Fruit fly (Drosophila melanogaster): ENCODE measurements around the gene CG1307.

Gene CG1307

DNA sequence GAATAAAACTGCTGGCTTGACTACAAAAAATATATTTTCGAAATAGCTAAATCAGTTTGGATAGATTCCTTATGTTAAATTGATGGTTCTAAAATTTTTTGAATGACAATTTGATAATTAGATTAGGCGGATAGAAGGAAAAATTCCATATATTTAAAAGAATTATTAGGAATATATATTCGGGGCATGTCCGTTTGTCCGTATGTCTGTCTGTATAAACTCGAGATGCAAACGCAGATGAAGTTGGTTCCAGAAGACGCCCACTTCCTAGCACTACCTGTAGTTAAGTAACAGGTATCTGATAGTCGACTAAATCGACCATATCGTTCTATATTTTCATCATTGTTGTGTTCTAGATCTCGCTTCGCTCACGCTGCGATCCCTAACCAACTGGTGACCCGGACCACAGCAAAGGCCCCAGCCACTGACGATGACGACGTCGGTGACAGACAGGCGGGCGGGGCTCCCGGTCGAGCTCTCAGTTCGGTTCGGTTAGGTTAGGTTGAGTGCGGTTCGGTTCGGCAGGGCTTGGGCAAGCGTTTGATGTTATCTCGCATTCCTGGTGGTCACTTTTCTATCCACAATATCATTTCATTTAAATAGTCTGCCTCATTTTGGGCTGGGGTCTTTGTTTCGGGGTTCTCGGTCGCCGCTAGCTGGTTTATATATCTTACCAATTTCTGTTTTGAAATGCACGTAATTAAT is 15.2 kb upstream of the CG1307 start:
- no peak for TF ChIP-seq sage (GFP tag; optimal IDR thresholded peaks at IDR 0.05)
- TF ChIP-seq Abd-B (GFP tag; optimal IDR thresholded peaks at IDR 0.05): no peak
- no peak for TF ChIP-seq sv (GFP tag; optimal IDR thresholded peaks at IDR 0.05)
- no peak for TF ChIP-seq Myc (optimal IDR thresholded peaks at IDR 0.05)
- TF ChIP-seq dsf (GFP tag; optimal IDR thresholded peaks at IDR 0.05; ENCODE audit: borderline replicate concordance): no peak
- TF ChIP-seq woc (GFP tag; optimal IDR thresholded peaks at IDR 0.05): no peak
- no peak for TF ChIP-seq Hr78 (GFP tag; optimal IDR thresholded peaks at IDR 0.05)
- no peak for TF ChIP-seq ey (GFP tag; optimal IDR thresholded peaks at IDR 0.05)
- TF ChIP-seq Dif (GFP tag; optimal IDR thresholded peaks at IDR 0.05; ENCODE audit: partially characterized antibody): no peak
- no peak for TF ChIP-seq dmrt93B (GFP tag; optimal IDR thresholded peaks at IDR 0.05)
- no peak for TF ChIP-seq HLH106 (tag; optimal IDR thresholded peaks at IDR 0.05)
- TF ChIP-seq N (GFP tag; optimal IDR thresholded peaks at IDR 0.05): no peak

DNA sequence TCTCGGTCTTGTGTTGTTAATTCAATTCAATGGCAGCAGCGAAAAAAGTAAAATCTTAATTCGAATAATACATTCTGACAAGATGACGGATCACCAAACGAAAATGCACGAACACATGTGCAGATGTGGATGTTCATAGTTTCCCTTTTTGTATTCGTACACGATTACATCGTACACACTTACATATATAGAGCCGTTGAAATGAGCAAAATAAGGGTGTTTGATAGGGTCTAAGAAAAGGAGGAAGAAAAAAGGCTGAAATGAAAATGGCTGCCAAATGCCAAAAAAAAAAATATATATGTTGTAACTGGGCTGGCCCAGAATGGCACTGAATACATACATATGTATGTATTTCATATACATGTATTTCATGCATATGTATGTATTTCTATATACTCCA is 11.0 kb upstream of the CG1307 start:
- TF ChIP-seq tai (GFP tag; optimal IDR thresholded peaks at IDR 0.05): no peak
- TF ChIP-seq lola (GFP tag; optimal IDR thresholded peaks at IDR 0.05): no peak
- TF ChIP-seq dmrt93B (GFP tag; optimal IDR thresholded peaks at IDR 0.05): no peak
- TF ChIP-seq woc (GFP tag; optimal IDR thresholded peaks at IDR 0.05): no peak
- no peak for TF ChIP-seq Dif (GFP tag; optimal IDR thresholded peaks at IDR 0.05; ENCODE audit: partially characterized antibody)
- no peak for TF ChIP-seq Hr83 (GFP tag; optimal IDR thresholded peaks at IDR 0.05; ENCODE audit: poor library complexity, severe bottlenecking)
- TF ChIP-seq usp (GFP tag; optimal IDR thresholded peaks at IDR 0.05): no peak
- TF ChIP-seq foxo (GFP tag; optimal IDR thresholded peaks at IDR 0.05): no peak
- no peak for TF ChIP-seq Rel (GFP tag; optimal IDR thresholded peaks at IDR 0.05)
- no peak for TF ChIP-seq Rel (tag; optimal IDR thresholded peaks at IDR 0.05)
- no peak for TF ChIP-seq Mio (GFP tag; optimal IDR thresholded peaks at IDR 0.05)

DNA sequence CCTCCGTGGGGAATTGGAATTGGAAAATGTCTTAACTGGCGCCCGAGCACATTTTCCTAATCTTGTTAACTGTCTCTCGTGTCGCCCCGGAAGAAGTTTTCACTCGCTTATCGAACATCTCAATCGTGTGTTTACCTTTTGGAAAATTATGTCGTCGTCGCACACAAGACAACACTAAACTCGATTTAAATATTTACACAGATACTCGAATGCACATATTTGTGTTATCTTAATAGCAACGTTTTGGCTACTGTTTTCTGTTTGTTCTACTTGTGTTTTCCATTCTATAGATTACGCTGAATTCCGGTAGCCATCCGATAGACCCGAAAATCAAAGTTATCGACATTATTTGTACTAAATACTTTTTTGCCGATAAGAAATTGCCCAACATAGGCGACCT is 10.0 kb upstream of the CG1307 start:
- no peak for TF ChIP-seq Sp1 (GFP tag; optimal IDR thresholded peaks at IDR 0.05)
- TF ChIP-seq psq (GFP tag; optimal IDR thresholded peaks at IDR 0.05): no peak
- TF ChIP-seq dmrt93B (GFP tag; optimal IDR thresholded peaks at IDR 0.05): no peak
- TF ChIP-seq pan (optimal IDR thresholded peaks at IDR 0.05): no peak
- no peak for TF ChIP-seq GATAd (GFP tag; optimal IDR thresholded peaks at IDR 0.05)
- no peak for TF ChIP-seq rgr (GFP tag; optimal IDR thresholded peaks at IDR 0.05)
- TF ChIP-seq dl (GFP tag; optimal IDR thresholded peaks at IDR 0.05; ENCODE audit: insufficient read depth in 1 of 2, partially characterized antibody in 2 of 2): no peak
- no peak for TF ChIP-seq Jra (GFP tag; optimal IDR thresholded peaks at IDR 0.05)
- no peak for TF ChIP-seq OdsH (GFP tag; optimal IDR thresholded peaks at IDR 0.05)
- no peak for TF ChIP-seq brk (GFP tag; optimal IDR thresholded peaks at IDR 0.05)
- TF ChIP-seq Dfd (GFP tag; optimal IDR thresholded peaks at IDR 0.05): no peak
- no peak for TF ChIP-seq CG32264 (GFP tag; optimal IDR thresholded peaks at IDR 0.05)
- no peak for TF ChIP-seq jim (GFP tag; optimal IDR thresholded peaks at IDR 0.05)
- no peak for TF ChIP-seq foxo (GFP tag; optimal IDR thresholded peaks at IDR 0.05)
- no peak for TF ChIP-seq Myc (optimal IDR thresholded peaks at IDR 0.05)
- no peak for TF ChIP-seq Vsx2 (GFP tag; optimal IDR thresholded peaks at IDR 0.05; ENCODE audit: partially characterized antibody)
- no peak for TF ChIP-seq ey (GFP tag; optimal IDR thresholded peaks at IDR 0.05)
- TF ChIP-seq woc (GFP tag; optimal IDR thresholded peaks at IDR 0.05): no peak
- TF ChIP-seq br (GFP tag; optimal IDR thresholded peaks at IDR 0.05): no peak
- TF ChIP-seq dsf (GFP tag; optimal IDR thresholded peaks at IDR 0.05; ENCODE audit: borderline replicate concordance): no peak

DNA sequence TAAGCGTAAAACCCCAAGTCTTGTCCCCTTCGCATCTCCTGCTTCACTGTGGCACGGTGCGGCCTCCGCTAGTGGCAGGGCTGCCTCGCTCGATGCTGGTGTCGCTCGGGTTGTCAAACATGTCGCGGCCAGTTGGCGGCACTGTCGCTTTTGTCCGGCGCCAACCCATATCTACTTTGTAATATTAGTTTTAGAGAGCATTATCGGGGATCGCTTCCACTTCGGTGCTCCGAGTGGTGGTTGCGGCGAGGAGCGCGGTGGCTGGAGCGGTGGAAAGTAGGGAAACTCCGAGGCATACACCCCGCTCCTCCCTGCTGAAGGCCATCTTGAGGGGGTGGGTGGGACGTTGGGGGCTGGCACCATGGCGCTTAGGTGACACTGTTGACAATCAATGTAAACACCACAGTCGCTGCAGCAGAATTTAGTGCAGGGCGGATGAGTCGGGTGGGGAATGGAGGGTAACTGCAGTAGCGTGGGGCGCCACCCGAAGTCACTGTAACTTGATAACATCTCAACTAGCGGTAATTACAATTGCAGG is 7.9 kb upstream of the CG1307 start:
- no peak for TF ChIP-seq br (GFP tag; optimal IDR thresholded peaks at IDR 0.05)
- no peak for TF ChIP-seq sv (GFP tag; optimal IDR thresholded peaks at IDR 0.05)
- no peak for TF ChIP-seq Sp1 (GFP tag; optimal IDR thresholded peaks at IDR 0.05)
- TF ChIP-seq Hnf4 (GFP tag; optimal IDR thresholded peaks at IDR 0.05): no peak
- no peak for TF ChIP-seq dl (GFP tag; optimal IDR thresholded peaks at IDR 0.05; ENCODE audit: insufficient read depth in 1 of 2, partially characterized antibody in 2 of 2)
- TF ChIP-seq ey (GFP tag; optimal IDR thresholded peaks at IDR 0.05): no peak
- TF ChIP-seq dmrt93B (GFP tag; optimal IDR thresholded peaks at IDR 0.05): no peak
- no peak for TF ChIP-seq brk (GFP tag; optimal IDR thresholded peaks at IDR 0.05)
- no peak for TF ChIP-seq Hr78 (GFP tag; optimal IDR thresholded peaks at IDR 0.05)
- no peak for TF ChIP-seq Dfd (GFP tag; optimal IDR thresholded peaks at IDR 0.05)
- no peak for TF ChIP-seq Dif (GFP tag; optimal IDR thresholded peaks at IDR 0.05; ENCODE audit: partially characterized antibody)
- no peak for TF ChIP-seq rgr (GFP tag; optimal IDR thresholded peaks at IDR 0.05)
- no peak for TF ChIP-seq OdsH (GFP tag; optimal IDR thresholded peaks at IDR 0.05)
- TF ChIP-seq dsf (GFP tag; optimal IDR thresholded peaks at IDR 0.05; ENCODE audit: borderline replicate concordance): no peak
- no peak for TF ChIP-seq Myc (optimal IDR thresholded peaks at IDR 0.05)
- no peak for TF ChIP-seq HLH106 (tag; optimal IDR thresholded peaks at IDR 0.05)
- TF ChIP-seq pan (optimal IDR thresholded peaks at IDR 0.05): no peak
- no peak for TF ChIP-seq fru (GFP tag; optimal IDR thresholded peaks at IDR 0.05)
